Fruit fly (Drosophila melanogaster) whole organism, wandering third instar larva: Measurements from ENCODE around the gene Mgat2.

Source experiments
- Abd-B ChIP-seq: fragments of >200 bp; optimal IDR thresholded peaks from 2 replicates; lab custom pipeline; 2017; ENCODE audit warnings: missing biosample characterization, missing genetic modification characterization
- CG32264 ChIP-seq: fragments of 200-800 bp; sonication (Bioruptor generic); optimal IDR thresholded peaks from 2 replicates; lab custom pipeline; 2016; ENCODE audit warnings: missing biosample characterization, missing genetic modification characterization
- CG9705 ChIP-seq: fragments of 200-800 bp; sonication (Bioruptor generic); optimal IDR thresholded peaks from 2 replicates; lab custom pipeline; 2018; ENCODE audit warnings: missing biosample characterization, mild to moderate bottlenecking, missing genetic modification characterization
- CrebA ChIP-seq: fragments of 200-800 bp; sonication (Bioruptor generic); optimal IDR thresholded peaks from 2 replicates; lab custom pipeline; 2016; ENCODE audit warnings: missing biosample characterization, mild to moderate bottlenecking, missing genetic modification characterization, borderline replicate concordance
- Dfd ChIP-seq: fragments of >200 bp; optimal IDR thresholded peaks from 2 replicates; lab custom pipeline; 2017; ENCODE audit warnings: missing biosample characterization, missing genetic modification characterization
- Dif ChIP-seq: fragments of 200-275, 200-300 bp; sonication (Bioruptor generic); optimal IDR thresholded peaks from 2 replicates; lab custom pipeline; 2018; ENCODE audit warnings: missing biosample characterization, missing genetic modification characterization; ENCODE audit not compliant: partially characterized antibody
- GATAd ChIP-seq: sonication (Bioruptor generic); optimal IDR thresholded peaks from 2 replicates; lab custom pipeline; 2016; ENCODE audit warnings: missing biosample characterization, missing genetic modification characterization
- HLH106 ChIP-seq: fragments of 200-800 bp; optimal IDR thresholded peaks from 3 replicates; lab custom pipeline; 2019; ENCODE audit warnings: missing biosample characterization, mild to moderate bottlenecking, missing genetic modification characterization, moderate library complexity
- Hnf4 ChIP-seq: fragments of 200-800 bp; sonication (Bioruptor generic); optimal IDR thresholded peaks from 2 replicates; lab custom pipeline; 2016; ENCODE audit warnings: missing biosample characterization, mild to moderate bottlenecking, missing genetic modification characterization
- Hr83 ChIP-seq: fragments of 200-300 bp; sonication (Bioruptor generic); optimal IDR thresholded peaks from 2 replicates; lab custom pipeline; 2016; ENCODE audit warnings: missing biosample characterization, mild to moderate bottlenecking, missing genetic modification characterization, moderate library complexity; ENCODE audit not compliant: poor library complexity, severe bottlenecking
- Jra ChIP-seq: sonication (Bioruptor generic); optimal IDR thresholded peaks from 2 replicates; lab custom pipeline; 2016; ENCODE audit warnings: missing biosample characterization, missing genetic modification characterization
- Mio ChIP-seq: sonication (Bioruptor generic); optimal IDR thresholded peaks from 2 replicates; lab custom pipeline; 2016; ENCODE audit warnings: missing biosample characterization, missing genetic modification characterization
- Myc ChIP-seq: fragments of >200 bp; optimal IDR thresholded peaks from 2 replicates; lab custom pipeline; 2017
- N ChIP-seq: fragments of >200 bp; optimal IDR thresholded peaks from 2 replicates; lab custom pipeline; 2018; ENCODE audit warnings: missing biosample characterization, missing external identifiers, missing genetic modification characterization
- OdsH ChIP-seq: fragments of 200-800 bp; sonication (Bioruptor generic); optimal IDR thresholded peaks from 2 replicates; lab custom pipeline; 2016; ENCODE audit warnings: missing biosample characterization, mild to moderate bottlenecking, missing genetic modification characterization
- Rel ChIP-seq, 2 experiments: fragments of 200-800 bp; sonication (Bioruptor generic) in 1 of 2; optimal IDR thresholded peaks; 2 replicates in 1 of 2; 3 replicates in 1 of 2; lab custom pipeline; 2016 to 2019; ENCODE audit warnings: mild to moderate bottlenecking in 2 of 2, missing biosample characterization in 2 of 2, missing genetic modification characterization in 2 of 2, moderate library complexity in 1 of 2
- Sp1 ChIP-seq: fragments of 200-800 bp; sonication (Bioruptor generic); optimal IDR thresholded peaks from 3 replicates; lab custom pipeline; 2019; ENCODE audit warnings: missing biosample characterization, mild to moderate bottlenecking, missing genetic modification characterization, moderate library complexity
- br ChIP-seq: fragments of 200-800 bp; sonication (Bioruptor generic); optimal IDR thresholded peaks from 2 replicates; lab custom pipeline; 2016; ENCODE audit warnings: missing biosample characterization, missing genetic modification characterization
- brk ChIP-seq: fragments of 200-800 bp; sonication (Bioruptor generic); optimal IDR thresholded peaks from 2 replicates; lab custom pipeline; 2016; ENCODE audit warnings: missing biosample characterization, mild to moderate bottlenecking, missing genetic modification characterization
- dl ChIP-seq, 2 experiments: fragments of 175-275, 200-275 bp in 1 of 2; fragments of 200-275 bp in 1 of 2; sonication (Bioruptor generic); optimal IDR thresholded peaks; lab custom pipeline; 2018; ENCODE audit warnings: mild to moderate bottlenecking in 2 of 2, missing biosample characterization in 2 of 2, missing genetic modification characterization in 2 of 2, moderate library complexity in 2 of 2; ENCODE audit not compliant: partially characterized antibody in 2 of 2, insufficient read depth in 1 of 2
- dsf ChIP-seq: sonication (Bioruptor generic); optimal IDR thresholded peaks from 2 replicates; lab custom pipeline; 2016; ENCODE audit warnings: missing biosample characterization, missing genetic modification characterization, borderline replicate concordance
- ey ChIP-seq: fragments of 200-800 bp; sonication (Bioruptor generic); optimal IDR thresholded peaks from 2 replicates; lab custom pipeline; 2016; ENCODE audit warnings: missing biosample characterization, missing genetic modification characterization
- foxo ChIP-seq, 2 experiments: fragments of 200-800 bp; sonication (Bioruptor generic); optimal IDR thresholded peaks; 2 replicates in 1 of 2; 3 replicates in 1 of 2; lab custom pipeline; 2016 to 2017; ENCODE audit warnings: missing biosample characterization in 2 of 2, missing genetic modification characterization in 2 of 2
- fru ChIP-seq: fragments of 200-800 bp; sonication (Bioruptor generic); optimal IDR thresholded peaks from 3 replicates; lab custom pipeline; 2016; ENCODE audit warnings: missing biosample characterization, mild to moderate bottlenecking, missing genetic modification characterization
- jim ChIP-seq: fragments of 175-275, 200-325 bp; sonication (Bioruptor generic); optimal IDR thresholded peaks from 2 replicates; lab custom pipeline; 2016; ENCODE audit warnings: missing biosample characterization, mild to moderate bottlenecking, missing genetic modification characterization
- lola ChIP-seq: fragments of >200 bp; optimal IDR thresholded peaks from 2 replicates; lab custom pipeline; 2017; ENCODE audit warnings: missing biosample characterization, missing genetic modification characterization
- psq ChIP-seq: fragments of 200-800 bp; sonication (Bioruptor generic); optimal IDR thresholded peaks from 3 replicates; lab custom pipeline; 2017; ENCODE audit warnings: missing biosample characterization, mild to moderate bottlenecking, missing genetic modification characterization, moderate library complexity
- sage ChIP-seq: fragments of 200-800 bp; sonication (Bioruptor generic); optimal IDR thresholded peaks from 2 replicates; lab custom pipeline; 2016; ENCODE audit warnings: missing biosample characterization, mild to moderate bottlenecking, missing genetic modification characterization
- tai ChIP-seq: sonication (Bioruptor generic); optimal IDR thresholded peaks from 2 replicates; lab custom pipeline; 2016; ENCODE audit warnings: missing biosample characterization, missing genetic modification characterization
- usp ChIP-seq: fragments of >200 bp; optimal IDR thresholded peaks from 2 replicates; lab custom pipeline; 2017; ENCODE audit warnings: missing biosample characterization, missing genetic modification characterization
- woc ChIP-seq: sonication (Bioruptor generic); optimal IDR thresholded peaks from 2 replicates; lab custom pipeline; 2016; ENCODE audit warnings: missing biosample characterization, mild to moderate bottlenecking, missing genetic modification characterization

Mgat2 gene

DNA sequence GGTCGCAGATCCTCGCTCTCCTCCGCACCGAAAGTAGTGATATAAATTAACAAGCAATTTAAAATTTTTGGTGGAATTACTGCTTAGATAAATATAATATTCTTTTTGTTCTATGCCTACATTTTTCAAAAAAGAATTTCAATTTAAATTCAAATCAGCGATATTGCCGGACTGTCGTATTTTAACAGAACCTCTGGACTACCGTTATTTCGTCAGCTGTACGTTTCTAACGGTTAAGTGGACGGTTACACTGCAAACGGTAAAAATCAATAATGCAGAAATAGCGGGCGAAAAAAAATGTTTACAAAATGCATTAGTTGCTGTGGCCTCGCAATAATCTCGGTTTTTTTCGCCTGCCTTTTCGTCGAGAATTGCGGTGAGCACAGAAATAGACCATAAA is 21.7 kb downstream of the Mgat2 start, which contains the start of gene Tace:
Gene Tace, plus strand, starts transcription at position 245 of the 400 bp plus-strand sequence.
- TF ChIP-seq dsf (GFP tag; lab: Kevin White, UChicago) (no peak), ey (GFP tag; lab: Kevin White, UChicago) (no peak), brk (GFP tag; lab: Kevin White, UChicago) (no peak), psq (no peak), Rel (GFP tag; optimal IDR thresholded peaks at IDR 0.05; lab: Kevin White, UChicago) (no peak), Rel (tag; optimal IDR thresholded peaks at IDR 0.05; lab: Kevin White, UChicago) (no peak), OdsH (GFP tag; lab: Kevin White, UChicago) (no peak), HLH106 (no peak), Jra (GFP tag; lab: Kevin White, UChicago) (no peak), Myc (no peak), woc (no peak), Dfd (no peak), br (no peak), jim (GFP tag; lab: Kevin White, UChicago) (no peak), usp (GFP tag; lab: Kevin White, UChicago) (no peak), N (GFP tag; lab: Kevin White, UChicago) (no peak), CG9705 (GFP tag; lab: Kevin White, UChicago) (no peak)

DNA sequence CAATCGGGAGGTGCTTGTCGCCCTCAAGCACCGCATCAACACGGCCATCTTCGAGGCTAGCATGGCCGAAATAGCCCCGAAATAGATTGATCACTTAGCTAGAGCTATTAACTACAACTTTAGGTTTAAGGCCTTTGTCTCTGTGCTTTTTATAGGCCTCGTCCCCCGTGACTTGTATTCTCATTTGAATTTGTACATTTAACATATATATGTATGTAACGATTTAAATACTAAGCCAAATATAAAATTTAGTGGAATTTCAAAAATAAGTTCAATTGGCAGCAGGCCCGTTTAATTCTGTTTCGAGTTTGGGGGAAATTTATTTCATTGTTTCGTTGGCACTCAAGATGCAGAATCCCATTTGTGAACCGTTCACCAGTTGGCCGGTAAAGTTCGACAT is 22.5 kb downstream of the Mgat2 start, which contains the start of gene CG34298:
Gene CG34298, plus strand, starts transcription at position 301 of the 400 bp plus-strand sequence.
- TF ChIP-seq lola (GFP tag; lab: Kevin White, UChicago) (no peak), CG9705 (GFP tag; lab: Kevin White, UChicago) (no peak), tai (no peak), Mio (no peak), foxo (GFP tag; optimal IDR thresholded peaks at IDR 0.05; lab: Kevin White, UChicago) (no peak), Hnf4 (GFP tag; lab: Kevin White, UChicago) (no peak), woc (no peak), OdsH (GFP tag; lab: Kevin White, UChicago) (no peak), Hr83 (GFP tag; lab: Kevin White, UChicago) (no peak), Dif (GFP tag; lab: Kevin White, UChicago) (no peak), sage (GFP tag; lab: Kevin White, UChicago) (no peak), CG32264 (GFP tag; lab: Kevin White, UChicago) (no peak), Sp1 (no peak), usp (GFP tag; lab: Kevin White, UChicago) (no peak), CrebA (no peak), fru (GFP tag; lab: Kevin White, UChicago) (no peak), Abd-B (GFP tag; lab: Kevin White, UChicago) (no peak), GATAd (no peak), jim (GFP tag; lab: Kevin White, UChicago) (no peak)

DNA sequence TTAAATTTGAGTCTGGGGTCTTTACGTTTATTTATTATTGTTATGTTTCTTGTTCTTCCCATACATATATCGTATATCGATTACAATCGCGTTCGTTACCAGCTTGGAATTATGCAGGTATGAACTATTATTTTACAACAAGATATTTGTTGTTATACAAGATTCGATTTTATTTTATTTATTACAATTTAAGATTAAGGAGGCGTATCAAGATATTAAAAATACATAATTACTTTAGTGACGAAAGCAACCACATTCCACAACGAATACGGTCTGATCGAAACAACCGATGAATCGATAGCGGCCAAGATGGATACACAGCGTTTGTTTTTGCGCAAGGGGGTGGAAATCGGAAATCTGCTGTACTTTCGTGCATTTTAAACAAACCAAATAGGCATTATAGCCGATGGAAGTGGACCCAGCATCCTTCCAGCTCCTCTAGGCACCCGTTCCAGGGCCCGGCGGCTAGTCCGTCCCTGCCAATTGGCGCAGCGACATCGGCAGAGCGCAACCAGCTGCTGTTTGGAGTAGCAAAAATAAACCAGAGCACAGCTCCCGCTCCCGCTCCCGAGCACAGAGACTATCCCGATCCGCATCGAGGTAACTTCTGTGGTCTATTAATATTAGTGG is 24.3 kb downstream of the Mgat2 start, which contains the start of the genes CG15525 and CG11504:
Gene CG15525, minus strand, starts transcription at position 70 of the 630 bp plus-strand sequence.
Gene CG11504, plus strand, starts transcription at position 294 of the 630 bp plus-strand sequence.
- peak; percentile 28 for TF ChIP-seq Myc
- peak; percentile 51 for TF ChIP-seq ey (GFP tag; lab: Kevin White, UChicago)
- TF ChIP-seq dl (GFP tag; optimal IDR thresholded peaks at IDR 0.05; lab: Kevin White, UChicago; ENCODE audit: insufficient read depth in 1 of 2, partially characterized antibody in 2 of 2): no peak
- TF ChIP-seq HLH106: peak; percentile 7
- TF ChIP-seq Rel (GFP tag; optimal IDR thresholded peaks at IDR 0.05; lab: Kevin White, UChicago): no peak
- TF ChIP-seq Rel (tag; optimal IDR thresholded peaks at IDR 0.05; lab: Kevin White, UChicago): peak; percentile 67
- peak; percentile 54 for TF ChIP-seq OdsH (GFP tag; lab: Kevin White, UChicago)

DNA sequence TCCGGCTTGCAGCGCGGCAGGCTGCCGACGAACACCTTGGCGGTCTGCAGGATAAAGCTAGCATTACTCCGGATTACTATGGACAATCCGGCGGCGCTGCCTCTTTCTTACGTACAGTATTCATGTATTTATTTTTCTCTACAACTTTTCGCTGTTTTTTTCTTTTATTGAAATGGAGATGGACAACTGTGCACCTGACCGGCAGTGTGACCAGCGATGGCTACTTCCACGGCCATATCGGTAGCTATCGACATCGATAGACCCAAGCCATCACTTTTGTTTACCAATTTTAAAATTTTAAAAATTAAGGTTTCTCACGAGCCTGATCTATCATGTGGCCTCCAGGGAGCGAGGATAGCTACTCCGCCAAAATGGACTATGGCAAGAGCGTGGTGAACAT is 27.0 kb downstream of the Mgat2 start, which contains the start of the genes CG7903 and Sas-6:
Gene CG7903, minus strand, starts transcription at position 197 of the 400 bp plus-strand sequence.
Gene Sas-6, plus strand, starts transcription at position 323 of the 400 bp plus-strand sequence.
- TF ChIP-seq HLH106: no peak
- no peak for TF ChIP-seq dl (GFP tag; optimal IDR thresholded peaks at IDR 0.05; lab: Kevin White, UChicago; ENCODE audit: insufficient read depth in 1 of 2, partially characterized antibody in 2 of 2)
- peak; percentile 42 for TF ChIP-seq Hr83 (GFP tag; lab: Kevin White, UChicago)
- peak; percentile 13 for TF ChIP-seq jim (GFP tag; lab: Kevin White, UChicago)
- no peak for TF ChIP-seq GATAd
